Fruit fly (Drosophila melanogaster) whole organism, prepupa: Measurements from ENCODE around the gene Mondo.

ENCODE experiments used
- CG11762 ChIP-seq: fragments of 200-800 bp; sonication (Bioruptor generic); optimal IDR thresholded peaks from 3 replicates; lab custom pipeline; 2016; ENCODE audit warnings: missing biosample characterization, missing genetic modification characterization; ENCODE audit not compliant: insufficient read depth
- CG16779 ChIP-seq: fragments of 200-800 bp; sonication (Bioruptor generic); optimal IDR thresholded peaks from 3 replicates; lab custom pipeline; 2017; ENCODE audit warnings: missing biosample characterization, mild to moderate bottlenecking, missing genetic modification characterization
- CG3919 ChIP-seq: fragments of 200-800 bp; sonication (Bioruptor generic); optimal IDR thresholded peaks from 3 replicates; lab custom pipeline; 2016; ENCODE audit warnings: missing biosample characterization, missing genetic modification characterization
- Lpt ChIP-seq: fragments of 200-800 bp; sonication (Bioruptor generic); optimal IDR thresholded peaks from 3 replicates; lab custom pipeline; 2016; ENCODE audit warnings: missing biosample characterization, missing genetic modification characterization
- acj6 ChIP-seq: fragments of 200-800 bp; sonication (Bioruptor generic); optimal IDR thresholded peaks from 3 replicates; lab custom pipeline; 2016; ENCODE audit warnings: missing biosample characterization, missing genetic modification characterization
- pdm3 ChIP-seq: fragments of 200-800 bp; sonication (Bioruptor generic); optimal IDR thresholded peaks from 3 replicates; lab custom pipeline; 2016; ENCODE audit warnings: missing biosample characterization, missing genetic modification characterization
- spab ChIP-seq: fragments of 200-800 bp; sonication (Bioruptor generic); optimal IDR thresholded peaks from 2 replicates; lab custom pipeline; 2017; ENCODE audit warnings: missing biosample characterization, mild to moderate bottlenecking, missing genetic modification characterization, missing genetic modification reagents

DNA sequence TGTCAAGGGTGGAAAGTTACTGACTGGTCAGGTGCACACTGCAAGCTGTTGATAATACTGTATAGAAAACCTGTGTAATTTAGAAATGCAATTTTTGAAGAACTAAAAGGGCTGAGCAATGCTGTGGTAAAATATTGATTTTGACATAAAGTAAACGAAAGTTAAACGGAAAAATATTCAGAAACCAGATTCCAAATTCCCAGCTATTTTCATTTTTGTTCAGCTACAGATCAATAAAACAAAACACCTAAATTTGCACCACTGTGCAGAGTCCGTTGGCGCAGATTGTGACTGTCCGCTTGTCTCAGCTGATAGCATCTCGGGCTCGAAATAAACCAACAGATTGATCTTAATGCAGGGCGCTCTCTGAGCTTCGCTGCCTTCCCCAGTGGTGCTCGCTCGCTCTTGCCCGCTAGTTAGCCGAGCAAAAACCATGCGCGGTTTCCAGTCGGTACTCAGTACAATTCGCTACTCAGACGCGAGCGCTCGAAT lies 4.1 kb upstream of the Mondo start, which contains the start of gene CG46314:
- TF ChIP-seq pdm3 (no peak), CG11762 (peak; percentile 77), Lpt (no peak), spab (GFP tag; lab: Kevin White, UChicago) (peak; percentile 74), CG3919 (no peak), CG16779 (tag; lab: Kevin White, UChicago) (no peak), acj6 (GFP tag; lab: Kevin White, UChicago) (peak; percentile 50)
